Worm (Caenorhabditis elegans): ENCODE measurements around the gene srw-100.

- TF ChIP-seq snpc-4 (tag; optimal IDR thresholded peaks at IDR 0.05) (no peak), mab-5 (tag; optimal IDR thresholded peaks at IDR 0.05) (no peak), unc-120 (tag; optimal IDR thresholded peaks at IDR 0.05; ENCODE audit: poor library complexity, severe bottlenecking) (no peak), lin-13 (tag; optimal IDR thresholded peaks at IDR 0.05) (no peak), lin-32 (GFP tag; optimal IDR thresholded peaks at IDR 0.05) (no peak)
Observed at ce11 chrV:1668216-1668615, 42.8 kb upstream of the srw-100 start, which contains the start of gene irld-42.

Data from whole organism, mixed stage, embryonic.